Fruit fly (Drosophila melanogaster) whole organism, wandering third instar larva: ENCODE measurements around the gene alphaCOP.

Experiments used
- Abd-B ChIP-seq: fragments of >200 bp; optimal IDR thresholded peaks from 2 replicates; lab custom pipeline; 2017; ENCODE audit warnings: missing biosample characterization, missing genetic modification characterization
- CrebA ChIP-seq: fragments of 200-800 bp; sonication (Bioruptor generic); optimal IDR thresholded peaks from 2 replicates; lab custom pipeline; 2016; ENCODE audit warnings: missing biosample characterization, mild to moderate bottlenecking, missing genetic modification characterization, borderline replicate concordance
- Dfd ChIP-seq: fragments of >200 bp; optimal IDR thresholded peaks from 2 replicates; lab custom pipeline; 2017; ENCODE audit warnings: missing biosample characterization, missing genetic modification characterization
- Dif ChIP-seq: fragments of 200-275, 200-300 bp; sonication (Bioruptor generic); optimal IDR thresholded peaks from 2 replicates; lab custom pipeline; 2018; ENCODE audit warnings: missing biosample characterization, missing genetic modification characterization; ENCODE audit not compliant: partially characterized antibody
- GATAd ChIP-seq: sonication (Bioruptor generic); optimal IDR thresholded peaks from 2 replicates; lab custom pipeline; 2016; ENCODE audit warnings: missing biosample characterization, missing genetic modification characterization
- HLH106 ChIP-seq: fragments of 200-800 bp; optimal IDR thresholded peaks from 3 replicates; lab custom pipeline; 2019; ENCODE audit warnings: missing biosample characterization, mild to moderate bottlenecking, missing genetic modification characterization, moderate library complexity
- Hr78 ChIP-seq: fragments of >200 bp; optimal IDR thresholded peaks from 2 replicates; lab custom pipeline; 2017; ENCODE audit warnings: missing biosample characterization, missing genetic modification characterization
- Hr83 ChIP-seq: fragments of 200-300 bp; sonication (Bioruptor generic); optimal IDR thresholded peaks from 2 replicates; lab custom pipeline; 2016; ENCODE audit warnings: missing biosample characterization, mild to moderate bottlenecking, missing genetic modification characterization, moderate library complexity; ENCODE audit not compliant: poor library complexity, severe bottlenecking
- Jra ChIP-seq: sonication (Bioruptor generic); optimal IDR thresholded peaks from 2 replicates; lab custom pipeline; 2016; ENCODE audit warnings: missing biosample characterization, missing genetic modification characterization
- Myc ChIP-seq: fragments of >200 bp; optimal IDR thresholded peaks from 2 replicates; lab custom pipeline; 2017
- N ChIP-seq: fragments of >200 bp; optimal IDR thresholded peaks from 2 replicates; lab custom pipeline; 2018; ENCODE audit warnings: missing biosample characterization, missing external identifiers, missing genetic modification characterization
- OdsH ChIP-seq: fragments of 200-800 bp; sonication (Bioruptor generic); optimal IDR thresholded peaks from 2 replicates; lab custom pipeline; 2016; ENCODE audit warnings: missing biosample characterization, mild to moderate bottlenecking, missing genetic modification characterization
- Rel ChIP-seq, 2 experiments: fragments of 200-800 bp; sonication (Bioruptor generic) in 1 of 2; optimal IDR thresholded peaks; 2 replicates in 1 of 2; 3 replicates in 1 of 2; lab custom pipeline; 2016 to 2019; ENCODE audit warnings: mild to moderate bottlenecking in 2 of 2, missing biosample characterization in 2 of 2, missing genetic modification characterization in 2 of 2, moderate library complexity in 1 of 2
- Sp1 ChIP-seq: fragments of 200-800 bp; sonication (Bioruptor generic); optimal IDR thresholded peaks from 3 replicates; lab custom pipeline; 2019; ENCODE audit warnings: missing biosample characterization, mild to moderate bottlenecking, missing genetic modification characterization, moderate library complexity
- Vsx2 ChIP-seq: fragments of 200-300, 225-300 bp; sonication (Bioruptor generic); optimal IDR thresholded peaks from 2 replicates; lab custom pipeline; 2018; ENCODE audit warnings: missing biosample characterization, missing genetic modification characterization; ENCODE audit not compliant: partially characterized antibody
- br ChIP-seq: fragments of 200-800 bp; sonication (Bioruptor generic); optimal IDR thresholded peaks from 2 replicates; lab custom pipeline; 2016; ENCODE audit warnings: missing biosample characterization, missing genetic modification characterization
- brk ChIP-seq: fragments of 200-800 bp; sonication (Bioruptor generic); optimal IDR thresholded peaks from 2 replicates; lab custom pipeline; 2016; ENCODE audit warnings: missing biosample characterization, mild to moderate bottlenecking, missing genetic modification characterization
- dl ChIP-seq, 2 experiments: fragments of 175-275, 200-275 bp in 1 of 2; fragments of 200-275 bp in 1 of 2; sonication (Bioruptor generic); optimal IDR thresholded peaks; lab custom pipeline; 2018; ENCODE audit warnings: mild to moderate bottlenecking in 2 of 2, missing biosample characterization in 2 of 2, missing genetic modification characterization in 2 of 2, moderate library complexity in 2 of 2; ENCODE audit not compliant: partially characterized antibody in 2 of 2, insufficient read depth in 1 of 2
- dmrt93B ChIP-seq: fragments of 200-800 bp; sonication (Bioruptor generic); optimal IDR thresholded peaks from 2 replicates; lab custom pipeline; 2018; ENCODE audit warnings: missing biosample characterization, mild to moderate bottlenecking, missing genetic modification characterization
- dsf ChIP-seq: sonication (Bioruptor generic); optimal IDR thresholded peaks from 2 replicates; lab custom pipeline; 2016; ENCODE audit warnings: missing biosample characterization, missing genetic modification characterization, borderline replicate concordance
- ey ChIP-seq: fragments of 200-800 bp; sonication (Bioruptor generic); optimal IDR thresholded peaks from 2 replicates; lab custom pipeline; 2016; ENCODE audit warnings: missing biosample characterization, missing genetic modification characterization
- foxo ChIP-seq, 2 experiments: fragments of 200-800 bp; sonication (Bioruptor generic); optimal IDR thresholded peaks; 2 replicates in 1 of 2; 3 replicates in 1 of 2; lab custom pipeline; 2016 to 2017; ENCODE audit warnings: missing biosample characterization in 2 of 2, missing genetic modification characterization in 2 of 2
- fru ChIP-seq: fragments of 200-800 bp; sonication (Bioruptor generic); optimal IDR thresholded peaks from 3 replicates; lab custom pipeline; 2016; ENCODE audit warnings: missing biosample characterization, mild to moderate bottlenecking, missing genetic modification characterization
- h ChIP-seq: fragments of 200-800 bp; sonication (Bioruptor generic); optimal IDR thresholded peaks from 3 replicates; lab custom pipeline; 2016; ENCODE audit warnings: missing biosample characterization, mild to moderate bottlenecking, missing genetic modification characterization
- jim ChIP-seq: fragments of 175-275, 200-325 bp; sonication (Bioruptor generic); optimal IDR thresholded peaks from 2 replicates; lab custom pipeline; 2016; ENCODE audit warnings: missing biosample characterization, mild to moderate bottlenecking, missing genetic modification characterization
- lola ChIP-seq: fragments of >200 bp; optimal IDR thresholded peaks from 2 replicates; lab custom pipeline; 2017; ENCODE audit warnings: missing biosample characterization, missing genetic modification characterization
- pan ChIP-seq: fragments of >200 bp; optimal IDR thresholded peaks from 2 replicates; lab custom pipeline; 2017
- psq ChIP-seq: fragments of 200-800 bp; sonication (Bioruptor generic); optimal IDR thresholded peaks from 3 replicates; lab custom pipeline; 2017; ENCODE audit warnings: missing biosample characterization, mild to moderate bottlenecking, missing genetic modification characterization, moderate library complexity
- rgr ChIP-seq: fragments of 200-800 bp; sonication (Bioruptor generic); optimal IDR thresholded peaks from 3 replicates; lab custom pipeline; 2016; ENCODE audit warnings: missing biosample characterization, mild to moderate bottlenecking, missing genetic modification characterization
- sage ChIP-seq: fragments of 200-800 bp; sonication (Bioruptor generic); optimal IDR thresholded peaks from 2 replicates; lab custom pipeline; 2016; ENCODE audit warnings: missing biosample characterization, mild to moderate bottlenecking, missing genetic modification characterization
- usp ChIP-seq: fragments of >200 bp; optimal IDR thresholded peaks from 2 replicates; lab custom pipeline; 2017; ENCODE audit warnings: missing biosample characterization, missing genetic modification characterization
- woc ChIP-seq: sonication (Bioruptor generic); optimal IDR thresholded peaks from 2 replicates; lab custom pipeline; 2016; ENCODE audit warnings: missing biosample characterization, mild to moderate bottlenecking, missing genetic modification characterization

Gene alphaCOP

dm6 chr3L:1639185-1639812, 5.7 kb downstream of the alphaCOP start, which contains the start of the genes Mettl2 and Bgb (continued):
- TF ChIP-seq dl (GFP tag; optimal IDR thresholded peaks at IDR 0.05; lab: Kevin White, UChicago; ENCODE audit: insufficient read depth in 1 of 2, partially characterized antibody in 2 of 2) (no peak), Rel (GFP tag; optimal IDR thresholded peaks at IDR 0.05; lab: Kevin White, UChicago) (no peak), Rel (tag; optimal IDR thresholded peaks at IDR 0.05; lab: Kevin White, UChicago) (peak; percentile 16), GATAd (GFP tag; lab: Kevin White, UChicago) (no peak), h (GFP tag; lab: Kevin White, UChicago) (peak; percentile 86), CrebA (no peak), N (GFP tag; lab: Kevin White, UChicago) (no peak), rgr (GFP tag; lab: Kevin White, UChicago) (peak; percentile 88), Myc (lab: Kevin White, UChicago) (no peak)

dm6 chr3L:1637652-1638051, 7.3 kb downstream of the alphaCOP start, which contains the start of gene nSyb:
TSS of gene nSyb (minus strand) at chr3L:1637752.
- TF ChIP-seq dsf, result no peak
- no peak for TF ChIP-seq woc
- TF ChIP-seq Hr78 (GFP tag; lab: Kevin White, UChicago), result no peak
- no peak for TF ChIP-seq Dfd (GFP tag; lab: Kevin White, UChicago)
- no peak for TF ChIP-seq Hr83 (GFP tag; lab: Kevin White, UChicago)
- TF ChIP-seq Abd-B, result no peak
- no peak for TF ChIP-seq N (GFP tag; lab: Kevin White, UChicago)
- TF ChIP-seq usp (GFP tag; lab: Kevin White, UChicago), result no peak
- TF ChIP-seq Myc (lab: Kevin White, UChicago), result no peak
- no peak for TF ChIP-seq GATAd (GFP tag; lab: Kevin White, UChicago)
- TF ChIP-seq rgr (GFP tag; lab: Kevin White, UChicago), result no peak
- no peak for TF ChIP-seq HLH106 (tag; lab: Kevin White, UChicago)
- no peak for TF ChIP-seq ey (GFP tag; lab: Kevin White, UChicago)
- no peak for TF ChIP-seq Vsx2 (GFP tag; lab: Kevin White, UChicago)
- no peak for TF ChIP-seq pan
- no peak for TF ChIP-seq sage (GFP tag; lab: Kevin White, UChicago)
- TF ChIP-seq Rel (GFP tag; optimal IDR thresholded peaks at IDR 0.05; lab: Kevin White, UChicago), result no peak
- no peak for TF ChIP-seq Rel (tag; optimal IDR thresholded peaks at IDR 0.05; lab: Kevin White, UChicago)
- no peak for TF ChIP-seq OdsH (GFP tag; lab: Kevin White, UChicago)

- TF ChIP-seq rgr (GFP tag; lab: Kevin White, UChicago) (no peak), usp (GFP tag; lab: Kevin White, UChicago) (no peak), psq (GFP tag; lab: Kevin White, UChicago) (no peak), Sp1 (no peak), foxo (GFP tag; optimal IDR thresholded peaks at IDR 0.05; lab: Kevin White, UChicago) (no peak), Jra (GFP tag; lab: Kevin White, UChicago) (no peak)
These were observed 8.1 kb downstream of the alphaCOP start for dm6 chr3L:1636886-1637285.

- no peak for TF ChIP-seq dl (GFP tag; optimal IDR thresholded peaks at IDR 0.05; lab: Kevin White, UChicago; ENCODE audit: insufficient read depth in 1 of 2, partially characterized antibody in 2 of 2)
- peak; percentile 6 for TF ChIP-seq OdsH (GFP tag; lab: Kevin White, UChicago)
- no peak for TF ChIP-seq lola (GFP tag; lab: Kevin White, UChicago)
- TF ChIP-seq dmrt93B (GFP tag; lab: Kevin White, UChicago), result no peak
- TF ChIP-seq Vsx2 (GFP tag; lab: Kevin White, UChicago), result peak; percentile 41
- peak; percentile 9 for TF ChIP-seq rgr (GFP tag; lab: Kevin White, UChicago)
- TF ChIP-seq HLH106 (tag; lab: Kevin White, UChicago), result no peak
- TF ChIP-seq brk (GFP tag; lab: Kevin White, UChicago), result no peak
- TF ChIP-seq Dif (GFP tag; lab: Kevin White, UChicago), result peak; percentile 29
- TF ChIP-seq br (GFP tag; lab: Kevin White, UChicago), result no peak
- TF ChIP-seq Hr78 (GFP tag; lab: Kevin White, UChicago), result no peak
- no peak for TF ChIP-seq jim
- TF ChIP-seq foxo (GFP tag; optimal IDR thresholded peaks at IDR 0.05; lab: Kevin White, UChicago), result peak in 1 of 2 experiments; percentile 17
- no peak for TF ChIP-seq fru (GFP tag; lab: Kevin White, UChicago)
- no peak for TF ChIP-seq Myc (lab: Kevin White, UChicago)
- peak; percentile 43 for TF ChIP-seq ey (GFP tag; lab: Kevin White, UChicago)
These were observed 15.8 kb downstream of the alphaCOP start, which contains the start of gene GC for dm6 chr3L:1629064-1629777. TSS of gene GC (minus strand) at chr3L:1629301.
